Worm (Caenorhabditis elegans) whole organism, L3 larva: ENCODE measurements around the gene fax-1.
A peak's percentile ranks its signal among the peaks of the same experiment; 100 is the strongest.

Experiments
- ZK546.5 ChIP-seq: sonication (generic microtip); optimal IDR thresholded peaks from 2 replicates; lab custom pipeline; 2017; ENCODE audit warnings: missing biosample characterization, missing genetic modification characterization
- aly-2 ChIP-seq: fragments of 150-350 bp; optimal IDR thresholded peaks from 2 replicates; lab custom pipeline; 2014; ENCODE audit warnings: missing biosample characterization, missing genetic modification characterization
- ama-1 ChIP-seq: fragments of 150-350 bp; optimal IDR thresholded peaks from 2 replicates; lab custom pipeline; 2018
- ceh-28 ChIP-seq: fragments of 150-350 bp; optimal IDR thresholded peaks from 2 replicates; lab custom pipeline; 2014; ENCODE audit warnings: missing biosample characterization, missing genetic modification reagents, missing genetic modification characterization
- daf-12 ChIP-seq: fragments of 150-350 bp; optimal IDR thresholded peaks from 2 replicates; lab custom pipeline; 2014; ENCODE audit warnings: missing biosample characterization, missing genetic modification reagents, missing genetic modification characterization
- egl-27 ChIP-seq: sonication (generic microtip); optimal IDR thresholded peaks from 4 replicates; lab custom pipeline; 2017; ENCODE audit warnings: missing biosample characterization, missing genetic modification reagents, missing genetic modification characterization
- egl-5 ChIP-seq: fragments of 150-350 bp; optimal IDR thresholded peaks from 2 replicates; lab custom pipeline; 2017; ENCODE audit warnings: missing biosample characterization, missing genetic modification reagents, missing genetic modification characterization, inconsistent platforms
- elt-2 ChIP-seq: sonication (generic microtip); optimal IDR thresholded peaks from 2 replicates; lab custom pipeline; 2016; ENCODE audit warnings: missing genetic modification reagents, mild to moderate bottlenecking, missing genetic modification characterization, missing compliant biosample characterization
- fkh-2 ChIP-seq: fragments of 150-350 bp; optimal IDR thresholded peaks from 2 replicates; lab custom pipeline; 2014; ENCODE audit warnings: missing biosample characterization, missing genetic modification reagents, missing genetic modification characterization
- jun-1 ChIP-seq: fragments of 150-350 bp; optimal IDR thresholded peaks from 2 replicates; lab custom pipeline; 2014; ENCODE audit warnings: missing biosample characterization, missing genetic modification reagents, missing genetic modification characterization
- lin-39 ChIP-seq: fragments of 150-350 bp; optimal IDR thresholded peaks from 2 replicates; lab custom pipeline; 2018; ENCODE audit warnings: missing biosample characterization, missing genetic modification reagents, missing genetic modification characterization
- lsy-12 ChIP-seq: sonication (generic microtip); optimal IDR thresholded peaks from 2 replicates; lab custom pipeline; 2016; ENCODE audit warnings: mild to moderate bottlenecking, missing genetic modification characterization, missing compliant biosample characterization
- mml-1 ChIP-seq: fragments of 150-350 bp; sonication (generic microtip); optimal IDR thresholded peaks from 3 replicates; lab custom pipeline; 2014; ENCODE audit warnings: missing biosample characterization, missing genetic modification characterization
- nhr-11 ChIP-seq: fragments of 150-350 bp; optimal IDR thresholded peaks from 2 replicates; lab custom pipeline; 2014; ENCODE audit warnings: missing biosample characterization, missing genetic modification characterization
- nhr-12 ChIP-seq: fragments of 150-350 bp; optimal IDR thresholded peaks from 2 replicates; lab custom pipeline; 2014; ENCODE audit warnings: missing biosample characterization, missing genetic modification characterization
- nhr-237 ChIP-seq: fragments of 150-350 bp; optimal IDR thresholded peaks from 2 replicates; lab custom pipeline; 2014; ENCODE audit warnings: missing biosample characterization, missing genetic modification characterization
- nhr-28 ChIP-seq: fragments of 150-350 bp; optimal IDR thresholded peaks from 2 replicates; lab custom pipeline; 2014; ENCODE audit warnings: missing biosample characterization, missing genetic modification characterization
- nhr-67 ChIP-seq: fragments of 150-350 bp; optimal IDR thresholded peaks from 2 replicates; lab custom pipeline; 2014; ENCODE audit warnings: missing biosample characterization, missing genetic modification characterization
- nhr-77 ChIP-seq: fragments of 150-350 bp; optimal IDR thresholded peaks from 2 replicates; lab custom pipeline; 2014; ENCODE audit warnings: missing biosample characterization, missing genetic modification characterization
- pha-4 ChIP-seq: fragments of 150-350 bp; optimal IDR thresholded peaks from 2 replicates; lab custom pipeline; 2014; ENCODE audit warnings: missing biosample characterization, missing genetic modification reagents, missing genetic modification characterization
- pqm-1 ChIP-seq: fragments of 150-350 bp; optimal IDR thresholded peaks from 2 replicates; lab custom pipeline; 2017; ENCODE audit warnings: missing biosample characterization, missing genetic modification characterization, inconsistent platforms
- sea-2 ChIP-seq: fragments of 150-350 bp; sonication (generic microtip); optimal IDR thresholded peaks from 4 replicates; lab custom pipeline; 2014; ENCODE audit warnings: missing biosample characterization, missing genetic modification reagents, missing genetic modification characterization
- unc-39 ChIP-seq: sonication (generic microtip); optimal IDR thresholded peaks from 4 replicates; lab custom pipeline; 2017; ENCODE audit warnings: missing biosample characterization, missing genetic modification characterization
- unc-62 ChIP-seq: fragments of 150-350 bp; sonication (generic microtip); optimal IDR thresholded peaks from 4 replicates; lab custom pipeline; 2014; ENCODE audit warnings: missing biosample characterization, missing genetic modification reagents, missing genetic modification characterization
- ztf-11 ChIP-seq: fragments of 150-350 bp; optimal IDR thresholded peaks from 2 replicates; lab custom pipeline; 2014; ENCODE audit warnings: missing biosample characterization, missing genetic modification characterization

fax-1 gene

DNA sequence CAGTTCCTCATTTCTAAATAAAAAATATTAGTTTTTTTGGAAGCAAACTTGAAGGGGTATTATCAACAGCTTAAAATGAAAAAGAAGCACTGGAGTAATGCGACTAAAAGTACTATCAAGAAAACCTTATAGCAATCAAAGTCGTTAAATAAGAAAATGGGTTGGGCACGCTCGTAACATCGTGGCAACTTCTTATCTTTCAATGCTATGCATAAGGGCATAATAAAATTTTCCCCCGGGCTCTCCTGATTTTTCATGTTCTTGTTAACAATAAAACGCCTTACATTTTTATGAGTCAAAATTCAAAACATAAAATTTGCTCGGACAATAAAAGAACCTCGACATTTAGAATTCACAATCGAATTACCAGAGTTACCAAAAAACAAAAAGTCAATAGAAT lies 44.5 kb upstream of the fax-1 start, which contains the start of gene irg-7:
TSS of gene irg-7 (minus strand) at position 23 of the 400 bp plus-strand sequence.
- TF ChIP-seq nhr-67 (tag; lab: Kevin White, UChicago) = no peak
- peak; percentile 79 for TF ChIP-seq elt-2 (tag; lab: Kevin White, UChicago)
- TF ChIP-seq pqm-1 (tag; lab: Kevin White, UChicago) = peak; percentile 74

DNA sequence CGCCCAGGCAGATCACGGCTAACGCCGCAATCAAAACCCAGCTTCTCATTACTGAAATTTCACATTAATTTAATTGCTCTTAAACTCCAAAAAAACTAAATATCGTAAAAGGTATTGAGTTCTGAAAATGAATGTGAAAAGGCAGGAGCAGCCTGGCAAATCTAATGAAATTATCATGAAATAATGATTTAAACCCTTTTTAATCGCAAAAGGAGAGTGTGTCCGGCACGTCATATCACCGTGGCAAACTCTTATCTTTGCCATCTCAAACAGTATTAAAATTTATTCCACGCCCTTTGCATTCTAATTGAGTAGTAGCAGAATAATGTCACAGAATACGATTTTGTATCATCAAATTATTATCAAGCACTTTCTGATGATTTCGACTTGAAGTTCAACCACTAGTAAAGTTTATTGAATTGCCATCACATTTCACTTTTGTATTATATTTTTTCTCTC lies 36.2 kb upstream of the fax-1 start, which contains the start of gene F28B4.3:
TSS of gene F28B4.3 (minus strand) at position 51 of the 459 bp plus-strand sequence.
- TF ChIP-seq elt-2 (tag; lab: Kevin White, UChicago) (peak; percentile 95), pqm-1 (tag; lab: Kevin White, UChicago) (peak; percentile 92), jun-1 (peak; percentile 41), sea-2 (no peak), ZK546.5 (tag; lab: Kevin White, UChicago) (no peak), nhr-12 (tag; lab: Kevin White, UChicago) (no peak)

DNA sequence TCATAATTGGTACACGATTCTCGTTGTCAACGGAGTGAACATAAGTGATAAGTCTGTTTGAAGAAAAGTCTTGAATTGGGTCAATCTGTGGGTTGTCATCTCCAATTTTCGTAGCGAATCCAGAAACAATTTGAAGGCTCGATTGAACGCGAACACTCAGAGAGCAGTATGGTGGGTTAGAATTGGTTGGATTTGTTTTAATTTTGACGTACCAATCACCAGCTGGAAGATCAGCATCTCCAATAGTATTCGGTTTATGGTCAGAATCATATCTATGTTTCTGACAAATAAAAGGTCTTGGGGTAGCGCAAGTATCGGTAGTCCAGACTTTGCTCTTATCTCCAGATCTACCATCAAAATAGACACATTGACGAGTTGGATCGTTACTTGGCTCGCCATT lies 31.4 kb upstream of the fax-1 start:
- TF ChIP-seq ama-1 (lab: Kevin White, UChicago) = no peak

DNA sequence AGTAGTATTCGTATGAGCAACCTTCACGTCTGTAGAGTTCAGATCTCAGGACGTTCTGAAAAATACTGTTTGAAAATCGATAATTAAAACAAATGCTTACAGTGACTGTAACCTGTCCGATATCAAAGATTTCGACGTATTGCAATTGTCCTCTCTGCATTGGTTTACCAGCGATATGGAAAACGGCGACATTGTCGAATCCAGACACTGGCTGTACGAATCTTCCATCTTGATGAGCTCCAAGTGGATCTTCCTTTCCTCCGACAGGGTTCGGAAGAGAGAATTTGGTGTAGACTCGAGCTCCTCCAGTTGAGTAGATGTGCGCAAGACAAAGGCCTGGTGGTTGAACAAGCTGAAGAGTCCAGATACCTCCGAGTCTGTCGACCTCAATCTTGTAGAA lies 29.6 kb upstream of the fax-1 start:
- TF ChIP-seq nhr-237 (no peak), fkh-2 (tag; lab: Kevin White, UChicago) (no peak), lin-39 (no peak), ztf-11 (no peak), ceh-28 (tag; lab: Kevin White, UChicago) (no peak), unc-62 (no peak), nhr-77 (tag; lab: Kevin White, UChicago) (no peak), unc-39 (tag; lab: Kevin White, UChicago) (no peak), aly-2 (no peak), daf-12 (tag; lab: Kevin White, UChicago) (no peak), egl-5 (no peak), nhr-28 (tag; lab: Kevin White, UChicago) (no peak), mml-1 (tag; lab: Kevin White, UChicago) (no peak)

DNA sequence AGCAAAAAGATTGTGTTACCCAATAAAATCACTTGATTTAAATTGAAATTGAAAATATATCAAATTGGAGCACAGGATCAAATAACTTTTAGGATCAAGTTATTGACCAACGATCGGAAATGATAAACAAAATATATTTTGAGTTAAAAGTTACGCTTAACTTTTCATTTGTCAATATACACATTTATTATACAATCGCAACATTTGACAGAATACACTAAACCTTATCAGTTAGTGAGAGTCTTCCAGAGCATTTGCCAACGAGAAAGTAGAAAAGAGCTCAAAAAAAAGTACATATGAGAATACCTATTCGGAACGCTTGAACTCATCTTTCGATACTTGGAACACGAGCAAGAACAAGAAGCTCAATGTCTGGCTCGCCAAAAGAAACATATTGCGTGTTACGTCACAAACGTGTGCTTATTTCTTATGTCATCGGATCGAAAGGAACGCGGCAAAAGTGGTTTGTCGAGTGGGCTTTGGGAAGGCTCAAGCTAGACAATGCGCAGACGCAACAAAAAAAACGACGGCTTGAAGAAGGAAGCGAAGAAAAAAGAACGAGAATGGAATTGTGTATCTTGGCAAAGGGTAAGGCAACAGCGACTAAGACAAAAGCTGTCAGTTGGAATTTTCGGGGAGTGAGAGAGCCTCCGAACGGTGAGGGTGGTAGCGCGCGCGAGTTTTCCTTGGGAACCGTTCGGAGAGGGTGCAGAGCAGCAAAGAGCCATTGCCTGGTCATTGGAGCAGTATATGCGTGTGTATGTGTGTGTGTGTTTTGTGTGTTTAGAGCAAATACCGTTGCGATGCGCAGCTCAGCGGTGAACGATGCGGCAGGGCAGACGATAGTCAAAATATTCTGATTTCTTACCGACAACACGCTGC lies 27.4 kb upstream of the fax-1 start:
- TF ChIP-seq elt-2 (tag; lab: Kevin White, UChicago) (peak; percentile 31), nhr-11 (tag; lab: Kevin White, UChicago) (no peak), pqm-1 (tag; lab: Kevin White, UChicago) (peak; percentile 37), pha-4 (tag; lab: Kevin White, UChicago) (peak; percentile 7)

DNA sequence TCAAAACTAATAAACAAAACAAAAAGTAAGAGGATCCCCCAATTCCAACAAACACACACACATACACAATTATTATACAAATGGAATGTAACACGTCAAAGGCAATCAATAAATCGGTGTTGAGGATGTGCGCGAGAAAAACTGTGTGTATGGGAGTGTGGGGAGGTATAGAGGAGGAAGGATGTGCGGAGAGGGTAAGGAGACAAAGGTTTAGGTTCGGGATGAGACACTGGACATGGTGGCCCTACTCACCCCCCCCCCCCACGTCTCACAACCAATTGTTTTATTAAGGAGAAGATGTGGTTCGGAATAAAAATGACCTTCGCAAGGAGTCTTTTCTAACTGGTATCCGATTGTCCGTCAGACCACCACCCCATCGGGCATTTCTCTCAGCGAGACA lies 24.0 kb upstream of the fax-1 start:
- TF ChIP-seq aly-2 (no peak), pha-4 (tag; lab: Kevin White, UChicago) (peak; percentile 2)

DNA sequence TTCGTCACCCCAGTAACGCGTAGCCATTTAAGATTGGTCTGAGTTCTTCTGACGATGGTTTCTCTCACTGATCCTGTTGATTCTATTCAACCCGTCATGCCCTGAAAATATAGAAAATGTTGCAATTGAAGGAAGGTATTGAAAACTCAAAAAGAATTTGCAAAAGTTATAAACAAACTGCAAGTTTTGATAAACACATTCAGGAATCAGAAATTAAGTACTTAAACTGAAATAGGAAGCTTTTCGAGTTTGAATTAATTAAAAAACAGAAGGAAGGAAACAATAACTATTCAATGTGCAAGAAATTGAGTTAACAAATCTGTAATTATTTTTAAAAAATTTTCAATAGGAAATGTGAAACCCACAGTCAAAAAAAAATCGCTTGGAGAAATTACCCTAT lies 21.1 kb upstream of the fax-1 start, which contains the start of gene rgl-1:
TSS of gene rgl-1 (minus strand) at position 101 of the 400 bp plus-strand sequence.
- TF ChIP-seq egl-27 (tag; lab: Kevin White, UChicago) (no peak), pqm-1 (tag; lab: Kevin White, UChicago) (no peak), nhr-237 (no peak), ceh-28 (tag; lab: Kevin White, UChicago) (no peak), unc-62 (no peak), ZK546.5 (tag; lab: Kevin White, UChicago) (no peak), daf-12 (tag; lab: Kevin White, UChicago) (no peak), lsy-12 (tag; lab: Kevin White, UChicago) (no peak)
